Worm (Caenorhabditis elegans) whole organism, early embryonic: ENCODE measurements around the gene clp-6.

Source experiments
- B0310.2 ChIP-seq: sonication (generic microtip); optimal IDR thresholded peaks from 2 replicates; lab custom pipeline; 2016; ENCODE audit warnings: mild to moderate bottlenecking, missing genetic modification characterization, missing compliant biosample characterization
- F13C5.2 ChIP-seq: sonication (generic microtip); optimal IDR thresholded peaks from 2 replicates; lab custom pipeline; 2017; ENCODE audit warnings: mild to moderate bottlenecking, missing genetic modification characterization, inconsistent platforms, missing compliant biosample characterization
- aly-1 ChIP-seq: sonication (generic microtip); optimal IDR thresholded peaks from 2 replicates; lab custom pipeline; 2016; ENCODE audit warnings: missing genetic modification characterization, missing compliant biosample characterization
- ama-1 ChIP-seq: fragments of 150-350 bp; optimal IDR thresholded peaks from 2 replicates; lab custom pipeline; 2014
- ceh-13 ChIP-seq: fragments of 200-800 bp; sonication (Bioruptor generic); optimal IDR thresholded peaks from 2 replicates; lab custom pipeline; 2018; ENCODE audit warnings: mild to moderate bottlenecking, missing genetic modification characterization, missing compliant biosample characterization
- ceh-36 ChIP-seq: sonication (generic microtip); optimal IDR thresholded peaks from 2 replicates; lab custom pipeline; 2016; ENCODE audit warnings: missing genetic modification characterization, inconsistent platforms, missing compliant biosample characterization
- ets-7 ChIP-seq: sonication (generic microtip); optimal IDR thresholded peaks from 2 replicates; lab custom pipeline; 2016; ENCODE audit warnings: missing genotype, missing genetic modification characterization, missing compliant biosample characterization
- flt-1 ChIP-seq: fragments of 200-800 bp; sonication (Bioruptor generic); IDR thresholded peaks from 2 replicates; pipeline ENCODE4 v1.3.6; 2022; ENCODE audit warnings: missing genetic modification characterization, missing compliant biosample characterization
- hmbx-1 ChIP-seq: sonication (generic microtip); optimal IDR thresholded peaks from 2 replicates; lab custom pipeline; 2016; ENCODE audit warnings: mild to moderate bottlenecking, missing genetic modification characterization, missing compliant biosample characterization
- hmg-4 ChIP-seq: fragments of 200-800 bp; sonication (Bioruptor generic); optimal IDR thresholded peaks from 2 replicates; lab custom pipeline; 2018; ENCODE audit warnings: mild to moderate bottlenecking, missing genetic modification characterization, missing compliant biosample characterization
- hnd-1 ChIP-seq: sonication (generic microtip); optimal IDR thresholded peaks from 2 replicates; lab custom pipeline; 2016; ENCODE audit warnings: missing genetic modification characterization, missing compliant biosample characterization
- pes-1 ChIP-seq: fragments of 200-800 bp; sonication (Bioruptor generic); IDR thresholded peaks from 2 replicates; pipeline ENCODE4 v1.3.6; 2022; ENCODE audit warnings: missing genetic modification reagents, missing genetic modification characterization, missing compliant biosample characterization
- scrt-1 ChIP-seq: fragments of 200-800 bp; sonication (Bioruptor generic); IDR thresholded peaks from 2 replicates; pipeline ENCODE4 v1.3.6; 2022; ENCODE audit warnings: missing genetic modification characterization, missing compliant biosample characterization
- sea-1 ChIP-seq: fragments of 200-800 bp; sonication (Bioruptor generic); conservative IDR thresholded peaks from 2 replicates; pipeline ENCODE4 v1.3.6; 2022; ENCODE audit warnings: missing genetic modification characterization, missing compliant biosample characterization
- tbx-11 ChIP-seq: fragments of 200-800 bp; sonication (Bioruptor generic); IDR thresholded peaks from 2 replicates; pipeline ENCODE4 v1.3.6; 2022; ENCODE audit warnings: missing genetic modification characterization, missing compliant biosample characterization
- tbx-37 ChIP-seq: fragments of 200-800 bp; sonication (Bioruptor generic); conservative IDR thresholded peaks from 2 replicates; pipeline ENCODE4 v1.3.6; 2022; ENCODE audit warnings: missing genetic modification reagents, missing genetic modification characterization, missing compliant biosample characterization
- tra-4 ChIP-seq: sonication (generic microtip); optimal IDR thresholded peaks from 2 replicates; lab custom pipeline; 2017; ENCODE audit warnings: missing genetic modification characterization, missing compliant biosample characterization

clp-6 gene

ce11 chrIV:1459826-1460489 is 25.1 kb upstream of the clp-6 start:
- TF ChIP-seq sea-1 (GFP tag; lab: Robert Waterston, UW) (0 out of 2 replicates have a peak, but pooled peaks have one; percentile 5), scrt-1 (no peak)

- TF ChIP-seq pes-1 (no peak), tra-4 (tag; lab: Kevin White, UChicago) (no peak)
Observed at ce11 chrIV:1459419-1459818, 24.6 kb upstream of the clp-6 start.

- TF ChIP-seq B0310.2 (tag; lab: Kevin White, UChicago) = no peak
- TF ChIP-seq sea-1 (GFP tag; lab: Robert Waterston, UW) = no peak
- no peak for TF ChIP-seq flt-1 (GFP tag; lab: Robert Waterston, UW)
- TF ChIP-seq tra-4 (tag; lab: Kevin White, UChicago) = no peak
- no peak for TF ChIP-seq aly-1 (tag; lab: Kevin White, UChicago)
- TF ChIP-seq ama-1 = no peak
- no peak for TF ChIP-seq hmbx-1 (tag; lab: Kevin White, UChicago)
- TF ChIP-seq ceh-36 (tag; lab: Kevin White, UChicago) = no peak
- no peak for TF ChIP-seq hnd-1 (tag; lab: Kevin White, UChicago)
- TF ChIP-seq F13C5.2 (tag; lab: Kevin White, UChicago) = no peak
- TF ChIP-seq scrt-1 = no peak
- TF ChIP-seq tbx-37 (GFP tag; lab: Robert Waterston, UW) = no peak
- no peak for TF ChIP-seq hmg-4 (GFP tag; lab: Kevin White, UChicago)
- no peak for TF ChIP-seq tbx-11
- TF ChIP-seq ceh-13 = no peak
- TF ChIP-seq pes-1 = no peak
- no peak for TF ChIP-seq ets-7 (tag; lab: Kevin White, UChicago)
Observed at ce11 chrIV:1458192-1458591, 23.4 kb upstream of the clp-6 start.

ce11 chrIV:1456775-1457174 is 21.9 kb upstream of the clp-6 start, which contains the start of gene nadk-1:
Gene nadk-1, plus strand, starts transcription at chrIV:1457075.
- TF ChIP-seq aly-1 (tag; lab: Kevin White, UChicago) (no peak), hmg-4 (GFP tag; lab: Kevin White, UChicago) (no peak), tbx-37 (GFP tag; lab: Robert Waterston, UW) (no peak)

- TF ChIP-seq tbx-11 (no peak), sea-1 (GFP tag; lab: Robert Waterston, UW) (no peak), hmbx-1 (tag; lab: Kevin White, UChicago) (no peak), tbx-37 (GFP tag; lab: Robert Waterston, UW) (no peak), ceh-13 (no peak), pes-1 (no peak)
Observed at ce11 chrIV:1455006-1455405, 20.2 kb upstream of the clp-6 start.

- no peak for TF ChIP-seq pes-1
- no peak for TF ChIP-seq aly-1 (tag; lab: Kevin White, UChicago)
- TF ChIP-seq B0310.2 (tag; lab: Kevin White, UChicago) = no peak
- TF ChIP-seq scrt-1 = no peak
- no peak for TF ChIP-seq tbx-11
- no peak for TF ChIP-seq tra-4 (tag; lab: Kevin White, UChicago)
- TF ChIP-seq hnd-1 (tag; lab: Kevin White, UChicago) = no peak
- TF ChIP-seq hmg-4 (GFP tag; lab: Kevin White, UChicago) = no peak
- TF ChIP-seq ets-7 (tag; lab: Kevin White, UChicago) = no peak
- TF ChIP-seq ama-1 = no peak
- no peak for TF ChIP-seq tbx-37 (GFP tag; lab: Robert Waterston, UW)
- TF ChIP-seq sea-1 (GFP tag; lab: Robert Waterston, UW) = no peak
- TF ChIP-seq ceh-36 (tag; lab: Kevin White, UChicago) = no peak
- TF ChIP-seq flt-1 (GFP tag; lab: Robert Waterston, UW) = no peak
Observed at ce11 chrIV:1454194-1454593, 19.4 kb upstream of the clp-6 start.

- no peak for TF ChIP-seq hnd-1 (tag; lab: Kevin White, UChicago)
- TF ChIP-seq sea-1 (GFP tag; lab: Robert Waterston, UW) = no peak
- TF ChIP-seq B0310.2 (tag; lab: Kevin White, UChicago) = no peak
- TF ChIP-seq tbx-11 = no peak
- no peak for TF ChIP-seq scrt-1
- TF ChIP-seq pes-1 = no peak
- TF ChIP-seq hmbx-1 (tag; lab: Kevin White, UChicago) = no peak
- TF ChIP-seq flt-1 (GFP tag; lab: Robert Waterston, UW) = no peak
- TF ChIP-seq ets-7 (tag; lab: Kevin White, UChicago) = no peak
- no peak for TF ChIP-seq ceh-13
- TF ChIP-seq tbx-37 (GFP tag; lab: Robert Waterston, UW) = no peak
- no peak for TF ChIP-seq ama-1
- TF ChIP-seq aly-1 (tag; lab: Kevin White, UChicago) = no peak
Observed at ce11 chrIV:1453451-1453850, 18.6 kb upstream of the clp-6 start.

ce11 chrIV:1452480-1452879 is 17.6 kb upstream of the clp-6 start:
- no peak for TF ChIP-seq hmg-4 (GFP tag; lab: Kevin White, UChicago)
- no peak for TF ChIP-seq sea-1 (GFP tag; lab: Robert Waterston, UW)
- no peak for TF ChIP-seq flt-1 (GFP tag; lab: Robert Waterston, UW)
- no peak for TF ChIP-seq aly-1 (tag; lab: Kevin White, UChicago)
- no peak for TF ChIP-seq tbx-11
- TF ChIP-seq tra-4 (tag; lab: Kevin White, UChicago) = no peak
- no peak for TF ChIP-seq hmbx-1 (tag; lab: Kevin White, UChicago)
